Worm (Caenorhabditis elegans) whole organism, early embryonic: Measurements from ENCODE around the gene sart-3.

Experiments used
- B0310.2 ChIP-seq: sonication (generic microtip); optimal IDR thresholded peaks from 2 replicates; lab custom pipeline; 2016; ENCODE audit warnings: mild to moderate bottlenecking, missing genetic modification characterization, missing compliant biosample characterization
- F13C5.2 ChIP-seq: sonication (generic microtip); optimal IDR thresholded peaks from 2 replicates; lab custom pipeline; 2017; ENCODE audit warnings: mild to moderate bottlenecking, missing genetic modification characterization, inconsistent platforms, missing compliant biosample characterization
- aly-1 ChIP-seq: sonication (generic microtip); optimal IDR thresholded peaks from 2 replicates; lab custom pipeline; 2016; ENCODE audit warnings: missing genetic modification characterization, missing compliant biosample characterization
- ama-1 ChIP-seq: fragments of 150-350 bp; optimal IDR thresholded peaks from 2 replicates; lab custom pipeline; 2014
- ceh-13 ChIP-seq: fragments of 200-800 bp; sonication (Bioruptor generic); optimal IDR thresholded peaks from 2 replicates; lab custom pipeline; 2018; ENCODE audit warnings: mild to moderate bottlenecking, missing genetic modification characterization, missing compliant biosample characterization
- ceh-36 ChIP-seq: sonication (generic microtip); optimal IDR thresholded peaks from 2 replicates; lab custom pipeline; 2016; ENCODE audit warnings: missing genetic modification characterization, inconsistent platforms, missing compliant biosample characterization
- ets-7 ChIP-seq: sonication (generic microtip); optimal IDR thresholded peaks from 2 replicates; lab custom pipeline; 2016; ENCODE audit warnings: missing genotype, missing genetic modification characterization, missing compliant biosample characterization
- flt-1 ChIP-seq: fragments of 200-800 bp; sonication (Bioruptor generic); IDR thresholded peaks from 2 replicates; pipeline ENCODE4 v1.3.6; 2022; ENCODE audit warnings: missing genetic modification characterization, missing compliant biosample characterization
- hmbx-1 ChIP-seq: sonication (generic microtip); optimal IDR thresholded peaks from 2 replicates; lab custom pipeline; 2016; ENCODE audit warnings: mild to moderate bottlenecking, missing genetic modification characterization, missing compliant biosample characterization
- hmg-4 ChIP-seq: fragments of 200-800 bp; sonication (Bioruptor generic); optimal IDR thresholded peaks from 2 replicates; lab custom pipeline; 2018; ENCODE audit warnings: mild to moderate bottlenecking, missing genetic modification characterization, missing compliant biosample characterization
- hnd-1 ChIP-seq: sonication (generic microtip); optimal IDR thresholded peaks from 2 replicates; lab custom pipeline; 2016; ENCODE audit warnings: missing genetic modification characterization, missing compliant biosample characterization
- pes-1 ChIP-seq: fragments of 200-800 bp; sonication (Bioruptor generic); IDR thresholded peaks from 2 replicates; pipeline ENCODE4 v1.3.6; 2022; ENCODE audit warnings: missing genetic modification reagents, missing genetic modification characterization, missing compliant biosample characterization
- scrt-1 ChIP-seq: fragments of 200-800 bp; sonication (Bioruptor generic); IDR thresholded peaks from 2 replicates; pipeline ENCODE4 v1.3.6; 2022; ENCODE audit warnings: missing genetic modification characterization, missing compliant biosample characterization
- sea-1 ChIP-seq: fragments of 200-800 bp; sonication (Bioruptor generic); conservative IDR thresholded peaks from 2 replicates; pipeline ENCODE4 v1.3.6; 2022; ENCODE audit warnings: missing genetic modification characterization, missing compliant biosample characterization
- tbx-11 ChIP-seq: fragments of 200-800 bp; sonication (Bioruptor generic); IDR thresholded peaks from 2 replicates; pipeline ENCODE4 v1.3.6; 2022; ENCODE audit warnings: missing genetic modification characterization, missing compliant biosample characterization
- tbx-37 ChIP-seq: fragments of 200-800 bp; sonication (Bioruptor generic); conservative IDR thresholded peaks from 2 replicates; pipeline ENCODE4 v1.3.6; 2022; ENCODE audit warnings: missing genetic modification reagents, missing genetic modification characterization, missing compliant biosample characterization
- tra-4 ChIP-seq: sonication (generic microtip); optimal IDR thresholded peaks from 2 replicates; lab custom pipeline; 2017; ENCODE audit warnings: missing genetic modification characterization, missing compliant biosample characterization

The sart-3 gene

ce11 chrIV:11344288-11344687 lies 11.5 kb upstream of the sart-3 start:
- no peak for TF ChIP-seq F13C5.2 (tag; lab: Kevin White, UChicago)
- no peak for TF ChIP-seq ceh-13 (GFP tag; lab: Kevin White, UChicago)
- TF ChIP-seq hmg-4 (GFP tag; lab: Kevin White, UChicago): no peak
- no peak for TF ChIP-seq hmbx-1 (tag; lab: Kevin White, UChicago)
- TF ChIP-seq tbx-11 (GFP tag; lab: Robert Waterston, UW): no peak
- no peak for TF ChIP-seq scrt-1
- TF ChIP-seq sea-1: no peak
- TF ChIP-seq hnd-1 (tag; lab: Kevin White, UChicago): no peak
- no peak for TF ChIP-seq ets-7 (tag; lab: Kevin White, UChicago)
- TF ChIP-seq ceh-36 (tag; lab: Kevin White, UChicago): no peak
- no peak for TF ChIP-seq pes-1 (GFP tag; lab: Robert Waterston, UW)
- TF ChIP-seq B0310.2 (tag; lab: Kevin White, UChicago): no peak
- no peak for TF ChIP-seq ama-1

ce11 chrIV:11340735-11341443 lies 8.1 kb upstream of the sart-3 start:
- TF ChIP-seq sea-1: 0 out of 2 replicates have a peak, but pooled peaks have one; percentile 18
- TF ChIP-seq pes-1 (GFP tag; lab: Robert Waterston, UW): no peak

ce11 chrIV:11337021-11337420 lies 4.3 kb upstream of the sart-3 start, which contains the start of gene F54E12.2:
Gene F54E12.2 (minus strand): TSS chrIV:11337184.
- TF ChIP-seq flt-1 (GFP tag; lab: Robert Waterston, UW) (no peak), tbx-11 (GFP tag; lab: Robert Waterston, UW) (no peak), pes-1 (GFP tag; lab: Robert Waterston, UW) (no peak), scrt-1 (no peak), ceh-36 (tag; lab: Kevin White, UChicago) (no peak), F13C5.2 (tag; lab: Kevin White, UChicago) (no peak)

ce11 chrIV:11336180-11336579 lies 3.4 kb upstream of the sart-3 start:
- no peak for TF ChIP-seq hmg-4 (GFP tag; lab: Kevin White, UChicago)
- no peak for TF ChIP-seq B0310.2 (tag; lab: Kevin White, UChicago)
- no peak for TF ChIP-seq scrt-1
- TF ChIP-seq hnd-1 (tag; lab: Kevin White, UChicago): no peak
- TF ChIP-seq tbx-37: no peak
- no peak for TF ChIP-seq F13C5.2 (tag; lab: Kevin White, UChicago)
- TF ChIP-seq ceh-13 (GFP tag; lab: Kevin White, UChicago): no peak
- TF ChIP-seq pes-1 (GFP tag; lab: Robert Waterston, UW): no peak
- TF ChIP-seq tra-4: no peak

DNA sequence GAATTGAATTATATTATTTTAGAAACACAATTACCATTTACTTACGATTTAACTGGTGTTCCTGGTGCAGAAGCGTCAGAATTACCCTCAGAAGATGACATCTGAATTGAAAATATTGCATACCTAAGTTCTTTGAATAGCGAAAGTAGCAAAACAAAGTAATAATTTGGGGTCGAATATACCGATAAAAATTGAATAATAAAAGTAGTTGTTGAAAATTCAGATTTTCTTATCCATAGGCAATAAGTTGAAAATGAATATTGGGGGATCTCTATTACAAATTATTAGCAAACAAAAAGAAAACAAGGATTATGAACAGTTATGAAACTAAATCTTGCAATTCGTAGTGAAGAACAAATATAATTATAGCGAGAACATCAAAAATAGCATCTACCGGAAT lies 3.5 kb downstream of the sart-3 start, which contains the start of gene leo-1:
TSS of gene leo-1 (minus strand) at position 101 of the 400 bp plus-strand sequence.
- no peak for TF ChIP-seq ets-7 (tag; lab: Kevin White, UChicago)
- TF ChIP-seq ceh-36 (tag; lab: Kevin White, UChicago): no peak
- no peak for TF ChIP-seq tra-4
- TF ChIP-seq hmbx-1 (tag; lab: Kevin White, UChicago): no peak
- TF ChIP-seq pes-1 (GFP tag; lab: Robert Waterston, UW): no peak
- TF ChIP-seq tbx-11 (GFP tag; lab: Robert Waterston, UW): no peak
- no peak for TF ChIP-seq ceh-13 (GFP tag; lab: Kevin White, UChicago)
- TF ChIP-seq flt-1 (GFP tag; lab: Robert Waterston, UW): no peak
- no peak for TF ChIP-seq tbx-37
- no peak for TF ChIP-seq sea-1
- no peak for TF ChIP-seq B0310.2 (tag; lab: Kevin White, UChicago)
- TF ChIP-seq hmg-4 (GFP tag; lab: Kevin White, UChicago): no peak
- no peak for TF ChIP-seq F13C5.2 (tag; lab: Kevin White, UChicago)
- TF ChIP-seq aly-1 (tag; lab: Kevin White, UChicago): no peak
- no peak for TF ChIP-seq ama-1
- TF ChIP-seq scrt-1: no peak
- TF ChIP-seq hnd-1 (tag; lab: Kevin White, UChicago): no peak

- TF ChIP-seq ceh-36 (tag; lab: Kevin White, UChicago): no peak
- no peak for TF ChIP-seq sea-1
- TF ChIP-seq hmbx-1 (tag; lab: Kevin White, UChicago): no peak
- TF ChIP-seq hmg-4 (GFP tag; lab: Kevin White, UChicago): no peak
- TF ChIP-seq ceh-13 (GFP tag; lab: Kevin White, UChicago): no peak
- TF ChIP-seq ama-1: no peak
- TF ChIP-seq pes-1 (GFP tag; lab: Robert Waterston, UW): no peak
- TF ChIP-seq hnd-1 (tag; lab: Kevin White, UChicago): no peak
Observed at ce11 chrIV:11326939-11327565, 5.7 kb downstream of the sart-3 start, which contains the start of gene B0035.21. Gene B0035.21 (plus strand): TSS chrIV:11327260.

ce11 chrIV:11324741-11325140 lies 8.0 kb downstream of the sart-3 start, which contains the start of gene his-48:
Gene his-48 (plus strand): TSS chrIV:11324745.
- peak; percentile 11; the same call in 1 of the 2 replicates for TF ChIP-seq flt-1 (GFP tag; lab: Robert Waterston, UW)

DNA sequence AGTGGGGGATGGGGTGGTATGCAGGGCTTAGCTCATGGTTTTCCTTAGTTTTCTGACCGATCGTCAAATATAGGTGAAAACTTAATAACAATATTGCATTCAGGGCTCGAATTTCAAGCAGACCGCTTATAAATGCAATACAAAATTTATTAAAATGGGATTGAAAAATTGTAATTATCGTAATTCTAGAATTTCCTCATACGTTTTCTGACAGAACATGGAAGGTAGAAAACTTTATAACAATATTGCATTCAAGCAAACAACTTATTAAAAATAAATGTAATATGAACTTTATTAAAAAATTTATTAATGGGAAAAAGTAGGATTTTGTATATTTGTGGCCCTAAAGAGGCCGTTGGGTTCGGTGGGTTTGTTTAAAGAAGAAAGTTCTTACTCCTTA lies 9.1 kb downstream of the sart-3 start:
- TF ChIP-seq pes-1 (GFP tag; lab: Robert Waterston, UW) (peak; percentile 42; the same call in 1 of the 2 replicates), B0310.2 (tag; lab: Kevin White, UChicago) (no peak), ceh-13 (GFP tag; lab: Kevin White, UChicago) (no peak)
